Worm (Caenorhabditis elegans) whole organism, young adult: ENCODE data around the gene cdr-4.

Experiments used
- F23B12.7 ChIP-seq: sonication (generic microtip); optimal IDR thresholded peaks from 2 replicates; lab custom pipeline; 2017; ENCODE audit warnings: missing genetic modification characterization, mild to moderate bottlenecking, missing compliant biosample characterization, antibody characterized with exemption, moderate library complexity; ENCODE audit not compliant: insufficient read depth
- K11D2.4 ChIP-seq: fragments of 200-800 bp; sonication (Bioruptor generic); IDR thresholded peaks from 2 replicates; pipeline ENCODE4 v1.3.6; 2022; ENCODE audit warnings: missing genetic modification reagents, missing genetic modification characterization, missing compliant biosample characterization
- him-1 ChIP-seq: sonication (generic microtip); optimal IDR thresholded peaks from 2 replicates; lab custom pipeline; 2016; ENCODE audit warnings: missing genotype, missing genetic modification reagents, missing genetic modification characterization, missing compliant biosample characterization
- hsf-1 ChIP-seq: fragments of 200-800 bp; sonication (Bioruptor generic); IDR thresholded peaks from 2 replicates; pipeline ENCODE4 v1.3.6; 2022; ENCODE audit warnings: missing genetic modification reagents, missing genetic modification characterization, missing compliant biosample characterization
- let-607 ChIP-seq, 2 experiments: fragments of 200-800 bp in 1 of 2; sonication (Bioruptor generic) in 1 of 2; sonication (generic microtip) in 1 of 2; optimal IDR thresholded peaks; 2 replicates each; lab custom pipeline; 2016 to 2018; ENCODE audit warnings: mild to moderate bottlenecking in 2 of 2, missing compliant biosample characterization in 2 of 2, missing genetic modification characterization in 2 of 2, moderate library complexity in 2 of 2, missing genotype in 1 of 2
- nfyb-1 ChIP-seq: fragments of 200-800 bp; sonication (Bioruptor generic); IDR thresholded peaks from 2 replicates; pipeline ENCODE4 v1.3.6; 2022; ENCODE audit warnings: missing genetic modification reagents, missing genetic modification characterization, missing compliant biosample characterization
- pha-4 ChIP-seq: fragments of 150-350 bp; sonication (generic microtip); optimal IDR thresholded peaks from 2 replicates; lab custom pipeline; 2014; ENCODE audit warnings: missing biosample characterization, missing genetic modification reagents, missing genetic modification characterization
- unc-62 ChIP-seq: fragments of 150-350 bp; optimal IDR thresholded peaks from 2 replicates; lab custom pipeline; 2014; ENCODE audit warnings: missing biosample characterization, missing genetic modification reagents, missing genetic modification characterization

DNA sequence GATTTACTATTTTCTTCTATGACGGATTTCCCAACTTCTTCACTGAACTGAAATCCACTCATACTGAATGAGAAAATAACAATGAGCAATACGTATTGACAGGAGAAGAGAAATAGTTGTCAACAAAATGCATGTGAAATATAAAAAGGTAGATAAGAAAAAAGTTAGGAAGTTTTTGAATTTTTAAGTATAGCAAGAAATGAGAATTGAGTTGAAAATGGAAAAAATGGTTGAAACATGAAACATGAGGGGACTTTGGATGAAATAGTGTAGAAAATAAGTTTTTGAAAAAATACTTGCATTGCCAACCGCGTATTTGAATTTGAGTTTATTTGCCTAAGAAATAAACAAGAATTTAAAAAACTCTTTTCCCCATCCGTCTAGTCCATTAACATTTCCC lies 38.5 kb upstream of the cdr-4 start, which contains the start of the genes pals-38 and C54D10.9:
- TF ChIP-seq F23B12.7 (tag; lab: Kevin White, UChicago) (no peak), K11D2.4 (GFP tag; lab: Robert Waterston, UW) (no peak), nfyb-1 (GFP tag; lab: Robert Waterston, UW) (no peak), unc-62 (GFP tag; lab: Kevin White, UChicago) (no peak), let-607 (tag; optimal IDR thresholded peaks at IDR 0.05; lab: Kevin White, UChicago) (no peak), him-1 (no peak), pha-4 (no peak), hsf-1 (no peak)
